Fruit fly (Drosophila melanogaster) whole organism, embryonic: ENCODE data around the gene nanos.

Source experiments
- Antp ChIP-seq: fragments of 200-800 bp; sonication (Bioruptor generic); optimal IDR thresholded peaks from 3 replicates; lab custom pipeline; 2016; ENCODE audit warnings: missing biosample characterization, missing genetic modification characterization
- B-H1 ChIP-seq: fragments of 200-800 bp; sonication (Bioruptor generic); IDR thresholded peaks from 3 replicates; pipeline ENCODE4 v1.3.6; 2022; ENCODE audit warnings: missing biosample characterization, missing genetic modification characterization
- Bdp1 ChIP-seq: fragments of 200-800 bp; sonication (Bioruptor generic); optimal IDR thresholded peaks from 3 replicates; lab custom pipeline; 2016; ENCODE audit warnings: missing biosample characterization, missing genetic modification characterization
- BtbVII ChIP-seq: fragments of 200-800 bp; sonication (Bioruptor generic); optimal IDR thresholded peaks from 3 replicates; lab custom pipeline; 2017; ENCODE audit warnings: missing biosample characterization, mild to moderate bottlenecking, missing genetic modification characterization
- CG10321 ChIP-seq: fragments of 200-800 bp; sonication (Bioruptor generic); IDR thresholded peaks from 2 replicates; pipeline ENCODE4 v1.3.6; 2022; ENCODE audit warnings: missing biosample characterization, missing genetic modification characterization
- CG10959 ChIP-seq: fragments of 200-800 bp; sonication (Bioruptor generic); IDR thresholded peaks from 2 replicates; pipeline ENCODE4 v1.3.6; 2022; ENCODE audit warnings: missing biosample characterization, missing genetic modification characterization
- CG11093 ChIP-seq: fragments of 200-800 bp; sonication (Bioruptor generic); IDR thresholded peaks from 3 replicates; pipeline ENCODE4 v1.3.6; 2022; ENCODE audit warnings: missing biosample characterization, missing genetic modification characterization
- CG13123 ChIP-seq: fragments of 200-800 bp; sonication (Bioruptor generic); optimal IDR thresholded peaks from 2 replicates; lab custom pipeline; 2016; ENCODE audit warnings: missing biosample characterization, missing genetic modification characterization
- CG14441 ChIP-seq: fragments of 200-800 bp; sonication (Bioruptor generic); IDR thresholded peaks from 2 replicates; pipeline ENCODE4 v1.3.6; 2022; ENCODE audit warnings: missing biosample characterization, missing genetic modification characterization
- CG15073 ChIP-seq: fragments of 200-800 bp; sonication (Bioruptor generic); optimal IDR thresholded peaks from 2 replicates; lab custom pipeline; 2016; ENCODE audit warnings: missing biosample characterization, missing genetic modification characterization
- CG1602 ChIP-seq: fragments of 200-800 bp; sonication (Bioruptor generic); optimal IDR thresholded peaks from 3 replicates; lab custom pipeline; 2016; ENCODE audit warnings: missing biosample characterization, missing genetic modification characterization
- CG17829 ChIP-seq: fragments of 200-800 bp; optimal IDR thresholded peaks from 2 replicates; lab custom pipeline; 2019; ENCODE audit warnings: missing biosample characterization, mild to moderate bottlenecking, missing genetic modification characterization, moderate library complexity
- CG17912 ChIP-seq: fragments of 200-800 bp; sonication (Bioruptor generic); optimal IDR thresholded peaks from 2 replicates; lab custom pipeline; 2018; ENCODE audit warnings: missing biosample characterization, mild to moderate bottlenecking, missing genetic modification characterization
- CG3163 ChIP-seq: fragments of 200-800 bp; sonication (Bioruptor generic); optimal IDR thresholded peaks from 3 replicates; lab custom pipeline; 2016; ENCODE audit warnings: missing biosample characterization, missing genetic modification characterization
- CG3407 ChIP-seq: fragments of 200-800 bp; sonication (Bioruptor generic); optimal IDR thresholded peaks from 2 replicates; lab custom pipeline; 2018; ENCODE audit warnings: missing biosample characterization, mild to moderate bottlenecking, missing genetic modification characterization
- CG42726 ChIP-seq: fragments of 200-800 bp; sonication (Bioruptor generic); IDR thresholded peaks from 2 replicates; pipeline ENCODE4 v1.3.6; 2022; ENCODE audit warnings: missing biosample characterization, missing genetic modification characterization; ENCODE audit not compliant: partially characterized antibody
- CG4854 ChIP-seq: fragments of 200-800 bp; sonication (Bioruptor generic); optimal IDR thresholded peaks from 2 replicates; lab custom pipeline; 2016; ENCODE audit warnings: missing biosample characterization, missing genetic modification characterization, inconsistent platforms
- CG7556 ChIP-seq: fragments of 200-800 bp; sonication (Bioruptor generic); optimal IDR thresholded peaks from 2 replicates; lab custom pipeline; 2017; ENCODE audit warnings: missing biosample characterization, mild to moderate bottlenecking, missing genetic modification characterization
- CTCF ChIP-seq: fragments of 200-800 bp; sonication (Bioruptor generic); optimal IDR thresholded peaks from 2 replicates; lab custom pipeline; 2017; ENCODE audit warnings: missing biosample characterization, mild to moderate bottlenecking, missing genetic modification characterization, moderate library complexity
- Doc3 ChIP-seq: fragments of 200-800 bp; sonication (Bioruptor generic); IDR thresholded peaks from 3 replicates; pipeline ENCODE4 v1.3.6; 2022; ENCODE audit warnings: missing biosample characterization, missing genetic modification characterization; ENCODE audit not compliant: partially characterized antibody
- Gsc ChIP-seq: fragments of 200-800 bp; sonication (Bioruptor generic); IDR thresholded peaks from 2 replicates; pipeline ENCODE4 v1.3.6; 2022; ENCODE audit warnings: missing biosample characterization, missing genetic modification characterization
- Hey ChIP-seq: fragments of 200-800 bp; sonication (Bioruptor generic); optimal IDR thresholded peaks from 3 replicates; lab custom pipeline; 2018; ENCODE audit warnings: missing biosample characterization, mild to moderate bottlenecking, missing genetic modification characterization
- Mes4 ChIP-seq: fragments of 200-800 bp; sonication (Bioruptor generic); optimal IDR thresholded peaks from 2 replicates; lab custom pipeline; 2016; ENCODE audit warnings: missing biosample characterization, missing genetic modification characterization
- Oaz ChIP-seq: fragments of 200-800 bp; sonication (Bioruptor generic); IDR thresholded peaks from 2 replicates; pipeline ENCODE4 v1.3.6; 2022; ENCODE audit warnings: missing biosample characterization, missing genetic modification characterization
- Ptx1 ChIP-seq: fragments of 200-800 bp; sonication (Bioruptor generic); IDR thresholded peaks from 2 replicates; pipeline ENCODE4 v1.3.6; 2022; ENCODE audit warnings: missing biosample characterization, missing genetic modification characterization
- Scr ChIP-seq: fragments of 200-800 bp; sonication (Bioruptor generic); IDR thresholded peaks from 2 replicates; pipeline ENCODE4 v1.3.6; 2022; ENCODE audit warnings: missing biosample characterization, missing genetic modification characterization; ENCODE audit not compliant: partially characterized antibody
- Sin3A ChIP-seq: fragments of >200 bp; optimal IDR thresholded peaks from 2 replicates; lab custom pipeline; 2018
- Sry-β ChIP-seq: fragments of 200-800 bp; sonication (Bioruptor generic); optimal IDR thresholded peaks from 2 replicates; lab custom pipeline; 2018; ENCODE audit warnings: missing biosample characterization, mild to moderate bottlenecking, missing genetic modification characterization, moderate library complexity
- Vsx1 ChIP-seq: fragments of 200-800 bp; sonication (Bioruptor generic); optimal IDR thresholded peaks from 2 replicates; lab custom pipeline; 2017; ENCODE audit warnings: missing biosample characterization, mild to moderate bottlenecking, missing genetic modification characterization, missing genetic modification reagents
- ac ChIP-seq: fragments of 200-800 bp; sonication (Bioruptor generic); optimal IDR thresholded peaks from 3 replicates; lab custom pipeline; 2017; ENCODE audit warnings: missing biosample characterization, mild to moderate bottlenecking, missing genetic modification characterization
- al ChIP-seq: fragments of 200-800 bp; sonication (Bioruptor generic); IDR thresholded peaks from 2 replicates; pipeline ENCODE4 v1.3.6; 2022; ENCODE audit warnings: missing biosample characterization, missing genetic modification characterization
- ara ChIP-seq: fragments of 200-800 bp; sonication (Bioruptor generic); IDR thresholded peaks from 2 replicates; pipeline ENCODE4 v1.3.6; 2022; ENCODE audit warnings: missing biosample characterization, missing genetic modification characterization
- az2 ChIP-seq: fragments of 200-800 bp; sonication (Bioruptor generic); optimal IDR thresholded peaks from 3 replicates; lab custom pipeline; 2016; ENCODE audit warnings: missing biosample characterization, missing genetic modification characterization
- br ChIP-seq: fragments of >200 bp; optimal IDR thresholded peaks from 2 replicates; lab custom pipeline; 2017
- caup ChIP-seq: fragments of 200-800 bp; sonication (Bioruptor generic); optimal IDR thresholded peaks from 3 replicates; lab custom pipeline; 2017; ENCODE audit warnings: missing biosample characterization, mild to moderate bottlenecking, missing genetic modification characterization, moderate library complexity; ENCODE audit not compliant: severe bottlenecking
- chm ChIP-seq: fragments of 200-800 bp; sonication (Bioruptor generic); IDR thresholded peaks from 2 replicates; pipeline ENCODE4 v1.3.6; 2022; ENCODE audit warnings: missing biosample characterization, missing genetic modification characterization
- crol ChIP-seq: fragments of 200-800 bp; sonication (Bioruptor generic); IDR thresholded peaks from 2 replicates; pipeline ENCODE4 v1.3.6; 2022; ENCODE audit warnings: missing biosample characterization, missing genetic modification characterization
- dpn ChIP-seq, 2 experiments: fragments of 200-800 bp; sonication (Bioruptor generic); optimal IDR thresholded peaks; 3 replicates each; lab custom pipeline; 2016; ENCODE audit warnings: missing biosample characterization in 2 of 2, missing genetic modification characterization in 2 of 2
- dysf ChIP-seq: fragments of 200-800 bp; sonication (Bioruptor generic); IDR thresholded peaks from 3 replicates; pipeline ENCODE4 v1.3.6; 2022; ENCODE audit warnings: missing biosample characterization, missing genetic modification characterization
- emc ChIP-seq: fragments of 200-800 bp; sonication (Bioruptor generic); optimal IDR thresholded peaks from 2 replicates; lab custom pipeline; 2016; ENCODE audit warnings: missing biosample characterization, missing genetic modification characterization
- fd96Cb ChIP-seq: fragments of 200-800 bp; sonication (Bioruptor generic); optimal IDR thresholded peaks from 2 replicates; lab custom pipeline; 2018; ENCODE audit warnings: missing biosample characterization, mild to moderate bottlenecking, missing genetic modification characterization, moderate library complexity
- ind ChIP-seq: fragments of 200-800 bp; sonication (Bioruptor generic); optimal IDR thresholded peaks from 3 replicates; lab custom pipeline; 2016; ENCODE audit warnings: missing biosample characterization, missing genetic modification characterization
- jumu ChIP-seq: fragments of 200-800 bp; sonication (Bioruptor generic); optimal IDR thresholded peaks from 3 replicates; lab custom pipeline; 2016; ENCODE audit warnings: missing biosample characterization, missing genetic modification characterization
- lmd ChIP-seq: fragments of 200-800 bp; sonication (Bioruptor generic); IDR thresholded peaks from 2 replicates; pipeline ENCODE4 v1.3.6; 2022; ENCODE audit warnings: missing biosample characterization, missing genetic modification characterization
- lov ChIP-seq, 2 experiments: fragments of 200-800 bp in 1 of 2; fragments of >200 bp in 1 of 2; sonication (Bioruptor generic) in 1 of 2; IDR thresholded peaks in 1 of 2; optimal IDR thresholded peaks in 1 of 2; 2 replicates in 1 of 2; 3 replicates in 1 of 2; pipeline versions ENCODE4 v1.3.6 to Lab custom; 2017 to 2022; ENCODE audit warnings: missing biosample characterization in 1 of 2, missing genetic modification characterization in 1 of 2
- nau ChIP-seq: fragments of 200-800 bp; sonication (Bioruptor generic); optimal IDR thresholded peaks from 3 replicates; lab custom pipeline; 2017; ENCODE audit warnings: missing biosample characterization, mild to moderate bottlenecking, missing genetic modification characterization, missing genetic modification reagents
- nom ChIP-seq: fragments of 200-800 bp; sonication (Bioruptor generic); optimal IDR thresholded peaks from 2 replicates; lab custom pipeline; 2017; ENCODE audit warnings: missing biosample characterization, missing genetic modification characterization, mild to moderate bottlenecking, moderate library complexity, missing genetic modification reagents
- pfk ChIP-seq: fragments of 200-800 bp; sonication (Bioruptor generic); optimal IDR thresholded peaks from 2 replicates; lab custom pipeline; 2018; ENCODE audit warnings: missing biosample characterization, mild to moderate bottlenecking, missing genetic modification characterization, moderate library complexity
- twi ChIP-seq: fragments of 200-800 bp; optimal IDR thresholded peaks from 2 replicates; lab custom pipeline; 2019; ENCODE audit warnings: missing biosample characterization, mild to moderate bottlenecking, missing genetic modification characterization, moderate library complexity
- wek ChIP-seq: fragments of 200-800 bp; sonication (Bioruptor generic); optimal IDR thresholded peaks from 3 replicates; lab custom pipeline; 2018; ENCODE audit warnings: missing biosample characterization, mild to moderate bottlenecking, missing genetic modification characterization, moderate library complexity
- wor ChIP-seq: fragments of 200-800 bp; sonication (Bioruptor generic); IDR thresholded peaks from 2 replicates; pipeline ENCODE4 v1.3.6; 2022; ENCODE audit warnings: missing biosample characterization, missing genetic modification characterization

nanos gene

DNA sequence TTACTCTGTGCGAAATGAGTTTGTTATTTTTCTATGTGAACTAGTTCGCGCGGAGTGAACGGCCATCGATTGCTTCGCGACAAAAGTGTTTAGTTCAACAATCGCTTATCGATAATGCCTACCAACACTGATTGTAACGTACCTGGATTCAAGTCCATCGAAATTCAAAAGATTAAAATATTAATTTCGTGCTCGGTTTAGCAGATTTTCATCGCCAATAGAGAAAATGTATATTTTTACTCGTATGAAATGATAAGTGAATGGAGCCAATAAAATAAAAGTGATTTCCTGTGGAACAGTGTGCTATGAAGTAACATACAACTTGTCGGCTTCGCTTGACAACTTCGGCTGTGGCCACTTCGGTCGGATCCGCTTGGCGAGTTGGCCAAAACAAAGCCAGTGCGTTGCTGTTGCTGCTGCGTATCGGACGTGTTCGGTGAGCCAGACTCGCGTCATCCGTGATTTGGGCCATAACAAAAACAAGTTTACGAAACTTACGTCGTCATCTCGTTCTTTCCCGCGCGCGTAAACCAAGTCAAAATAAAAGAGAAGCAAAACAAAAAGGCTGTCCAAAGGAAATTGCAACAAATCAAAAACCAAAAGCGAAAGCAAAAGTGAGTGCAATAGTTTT is 23.3 kb downstream of the nanos start, which contains the start of the genes CG5555 and myd (continued):
- TF ChIP-seq Doc3 (GFP tag; lab: Robert Waterston, UW) = peak; percentile 71; the same call in 2 of the 3 replicates
- TF ChIP-seq BtbVII (GFP tag; lab: Kevin White, UChicago) = peak; percentile 21
- no peak for TF ChIP-seq twi (tag; lab: Kevin White, UChicago)
- no peak for TF ChIP-seq emc
- peak; percentile 26 for TF ChIP-seq caup
- peak; percentile 17 for TF ChIP-seq az2 (GFP tag; lab: Kevin White, UChicago)
- TF ChIP-seq Sin3A (lab: Kevin White, UChicago) = peak; percentile 35
- peak; percentile 32 for TF ChIP-seq CG17829
- no peak for TF ChIP-seq CG14441 (GFP tag; lab: Robert Waterston, UW)
- TF ChIP-seq Ptx1 (GFP tag; lab: Robert Waterston, UW) = no peak
- TF ChIP-seq CG3163 (GFP tag; lab: Kevin White, UChicago) = no peak
- TF ChIP-seq nau (GFP tag; lab: Kevin White, UChicago) = no peak
- no peak for TF ChIP-seq Mes4
- TF ChIP-seq Hey (tag; lab: Kevin White, UChicago) = no peak
- no peak for TF ChIP-seq CG7556
- TF ChIP-seq CG10321 (GFP tag; lab: Robert Waterston, UW) = no peak
- no peak for TF ChIP-seq CG3407 (GFP tag; lab: Kevin White, UChicago)
- TF ChIP-seq nom (GFP tag; lab: Kevin White, UChicago) = no peak
- no peak for TF ChIP-seq wek (GFP tag; lab: Kevin White, UChicago)
- TF ChIP-seq wor = no peak
- no peak for TF ChIP-seq crol (GFP tag; lab: Robert Waterston, UW)
- no peak for TF ChIP-seq al
- peak; percentile 48; the same call in 2 of the 3 replicates for TF ChIP-seq dysf (GFP tag; lab: Robert Waterston, UW)
- no peak for TF ChIP-seq br (lab: Kevin White, UChicago)
- TF ChIP-seq CG42726 (GFP tag; lab: Robert Waterston, UW) = no peak
- TF ChIP-seq lov (optimal IDR thresholded peaks at IDR 0.05; lab: Kevin White, UChicago) = no peak
- TF ChIP-seq lov (GFP tag; IDR thresholded peaks at IDR 0.05; lab: Robert Waterston, UW) = 0 out of 3 replicates have a peak, but pooled peaks have one; percentile 12
- TF ChIP-seq B-H1 (GFP tag; lab: Robert Waterston, UW) = no peak; the same call in 2 of the 3 replicates
- TF ChIP-seq jumu (GFP tag; lab: Kevin White, UChicago) = no peak
- TF ChIP-seq CG1602 (GFP tag; lab: Kevin White, UChicago) = no peak
- no peak for TF ChIP-seq ind (GFP tag; lab: Kevin White, UChicago)
- no peak for TF ChIP-seq CG13123 (GFP tag; lab: Kevin White, UChicago)
- no peak for TF ChIP-seq CTCF (GFP tag; lab: Kevin White, UChicago)
- TF ChIP-seq dpn (GFP tag; optimal IDR thresholded peaks at IDR 0.05; lab: Kevin White, UChicago) = peak; percentile 40 to 50
- TF ChIP-seq lmd (GFP tag; lab: Robert Waterston, UW) = peak; percentile 37; the same call in 1 of the 2 replicates
- no peak for TF ChIP-seq Sry-β (GFP tag; lab: Kevin White, UChicago)
- TF ChIP-seq Vsx1 (GFP tag; lab: Kevin White, UChicago) = no peak
- peak; percentile 77 for TF ChIP-seq Scr (GFP tag; lab: Robert Waterston, UW)
- peak; percentile 52; the same call in 1 of the 2 replicates for TF ChIP-seq ara (GFP tag; lab: Robert Waterston, UW)
- no peak for TF ChIP-seq Gsc
- TF ChIP-seq pfk (GFP tag; lab: Kevin White, UChicago) = no peak
- no peak for TF ChIP-seq Bdp1 (GFP tag; lab: Kevin White, UChicago)
- peak; percentile 28; the same call in 1 of the 2 replicates for TF ChIP-seq chm (GFP tag; lab: Robert Waterston, UW)
- no peak for TF ChIP-seq Oaz
- TF ChIP-seq ac (GFP tag; lab: Kevin White, UChicago) = no peak
- no peak for TF ChIP-seq CG4854
- TF ChIP-seq CG11093 = no peak
- no peak for TF ChIP-seq CG17912 (GFP tag; lab: Kevin White, UChicago)
- no peak for TF ChIP-seq CG10959 (GFP tag; lab: Robert Waterston, UW)
- no peak for TF ChIP-seq Antp (GFP tag; lab: Kevin White, UChicago)
- no peak for TF ChIP-seq CG15073
- TF ChIP-seq fd96Cb (tag; lab: Kevin White, UChicago) = no peak
